Worm (Caenorhabditis elegans) whole organism, L3 larva: ENCODE measurements around the gene F20D6.10.

Experiments used
- ama-1 ChIP-seq: fragments of 150-350 bp; optimal IDR thresholded peaks from 2 replicates; lab custom pipeline; 2018
- ceh-28 ChIP-seq: fragments of 150-350 bp; optimal IDR thresholded peaks from 2 replicates; lab custom pipeline; 2014; ENCODE audit warnings: missing biosample characterization, missing genetic modification reagents, missing genetic modification characterization
- egl-27 ChIP-seq: sonication (generic microtip); optimal IDR thresholded peaks from 4 replicates; lab custom pipeline; 2017; ENCODE audit warnings: missing biosample characterization, missing genetic modification reagents, missing genetic modification characterization
- elt-2 ChIP-seq: sonication (generic microtip); optimal IDR thresholded peaks from 2 replicates; lab custom pipeline; 2016; ENCODE audit warnings: missing genetic modification reagents, mild to moderate bottlenecking, missing genetic modification characterization, missing compliant biosample characterization
- fos-1 ChIP-seq: fragments of 150-350 bp; optimal IDR thresholded peaks from 2 replicates; lab custom pipeline; 2014; ENCODE audit warnings: missing biosample characterization, missing genetic modification characterization
- lin-15B ChIP-seq: fragments of 150-350 bp; optimal IDR thresholded peaks from 2 replicates; lab custom pipeline; 2014; ENCODE audit warnings: missing biosample characterization, missing genetic modification characterization
- nhr-237 ChIP-seq: fragments of 150-350 bp; optimal IDR thresholded peaks from 2 replicates; lab custom pipeline; 2014; ENCODE audit warnings: missing biosample characterization, missing genetic modification characterization
- nhr-76 ChIP-seq: fragments of 150-350 bp; sonication (generic microtip); optimal IDR thresholded peaks from 5 replicates; lab custom pipeline; 2014; ENCODE audit warnings: missing biosample characterization, missing genetic modification characterization
- nhr-77 ChIP-seq: fragments of 150-350 bp; optimal IDR thresholded peaks from 2 replicates; lab custom pipeline; 2014; ENCODE audit warnings: missing biosample characterization, missing genetic modification characterization
- pha-4 ChIP-seq: fragments of 150-350 bp; optimal IDR thresholded peaks from 2 replicates; lab custom pipeline; 2014; ENCODE audit warnings: missing biosample characterization, missing genetic modification reagents, missing genetic modification characterization
- skn-1 ChIP-seq: fragments of 150-350 bp; optimal IDR thresholded peaks from 2 replicates; lab custom pipeline; 2014; ENCODE audit warnings: missing biosample characterization, missing genetic modification characterization
- unc-62 ChIP-seq: fragments of 150-350 bp; sonication (generic microtip); optimal IDR thresholded peaks from 4 replicates; lab custom pipeline; 2014; ENCODE audit warnings: missing biosample characterization, missing genetic modification reagents, missing genetic modification characterization

DNA sequence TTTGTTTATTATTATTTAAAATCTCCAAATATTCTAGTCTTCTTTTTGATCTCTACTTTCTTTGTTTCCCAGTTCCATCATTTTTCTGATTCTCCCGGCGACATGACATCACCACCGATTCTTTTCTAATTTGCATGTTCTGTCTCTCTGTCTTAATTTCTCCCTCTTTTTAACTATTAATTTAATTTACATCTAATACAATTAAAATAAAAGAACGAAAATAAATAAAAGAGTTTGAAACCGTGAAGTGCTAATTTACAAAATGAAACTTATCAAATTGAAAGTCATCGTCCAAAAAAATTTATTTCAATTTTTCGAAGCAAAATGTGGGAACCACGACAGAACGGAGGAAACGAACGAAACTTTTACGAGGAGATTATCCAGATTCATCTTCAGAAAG is 36.1 kb downstream of the F20D6.10 start, which contains the start of gene F20D6.6:
- TF ChIP-seq fos-1 (tag; lab: Kevin White, UChicago): no peak
- no peak for TF ChIP-seq nhr-77 (tag; lab: Kevin White, UChicago)
- no peak for TF ChIP-seq lin-15B (tag; lab: Kevin White, UChicago)
- TF ChIP-seq pha-4 (tag; lab: Kevin White, UChicago): no peak
- no peak for TF ChIP-seq ama-1 (lab: Kevin White, UChicago)
- TF ChIP-seq nhr-76 (tag; lab: Kevin White, UChicago): no peak
- TF ChIP-seq elt-2 (tag; lab: Kevin White, UChicago): no peak
- no peak for TF ChIP-seq egl-27 (tag; lab: Kevin White, UChicago)
- TF ChIP-seq unc-62: no peak
- no peak for TF ChIP-seq nhr-237
- no peak for TF ChIP-seq skn-1 (tag; lab: Kevin White, UChicago)
- TF ChIP-seq ceh-28: no peak
